Worm (Caenorhabditis elegans): ENCODE measurements around the gene F35C11.6.

- no peak for TF ChIP-seq lin-35 (GFP tag; optimal IDR thresholded peaks at IDR 0.05)
- no peak for TF ChIP-seq ets-4 (GFP tag; optimal IDR thresholded peaks at IDR 0.05)
- no peak for TF ChIP-seq snpc-4 (GFP tag; optimal IDR thresholded peaks at IDR 0.05)
- no peak for TF ChIP-seq snpc-4 (tag; optimal IDR thresholded peaks at IDR 0.05)
- TF ChIP-seq unc-62 (GFP tag; optimal IDR thresholded peaks at IDR 0.05): no peak
- no peak for TF ChIP-seq rcor-1 (GFP tag; IDR thresholded peaks at IDR 0.05)
- TF ChIP-seq Y67H2A.10 (GFP tag; conservative IDR thresholded peaks at IDR 0.05): no peak
- TF ChIP-seq nfya-1 (tag; optimal IDR thresholded peaks at IDR 0.05; ENCODE audit: borderline replicate concordance, insufficient read depth): no peak
- TF ChIP-seq lag-1 (GFP tag; IDR thresholded peaks at IDR 0.05): no peak
- no peak for TF ChIP-seq lin-54 (GFP tag; optimal IDR thresholded peaks at IDR 0.05)
Observed at ce11 chrII:8267679-8268078, 8.7 kb upstream of the F35C11.6 start.

Data from whole organism, young adult.